Worm (Caenorhabditis elegans) whole organism, L4/young adult: ENCODE data around the gene F54D5.17.

ENCODE experiments used
- W03F9.2 ChIP-seq: fragments of 150-350 bp; optimal IDR thresholded peaks from 2 replicates; lab custom pipeline; 2014; ENCODE audit warnings: missing biosample characterization, missing genetic modification characterization
- dao-5 ChIP-seq: sonication (generic microtip); optimal IDR thresholded peaks from 2 replicates; lab custom pipeline; 2016; ENCODE audit warnings: missing genotype, missing genetic modification characterization, moderate library complexity, missing compliant biosample characterization
- him-1 ChIP-seq: sonication (generic microtip); optimal IDR thresholded peaks from 2 replicates; lab custom pipeline; 2016; ENCODE audit warnings: missing genotype, missing genetic modification reagents, missing genetic modification characterization, missing compliant biosample characterization

F54D5.17 gene

DNA sequence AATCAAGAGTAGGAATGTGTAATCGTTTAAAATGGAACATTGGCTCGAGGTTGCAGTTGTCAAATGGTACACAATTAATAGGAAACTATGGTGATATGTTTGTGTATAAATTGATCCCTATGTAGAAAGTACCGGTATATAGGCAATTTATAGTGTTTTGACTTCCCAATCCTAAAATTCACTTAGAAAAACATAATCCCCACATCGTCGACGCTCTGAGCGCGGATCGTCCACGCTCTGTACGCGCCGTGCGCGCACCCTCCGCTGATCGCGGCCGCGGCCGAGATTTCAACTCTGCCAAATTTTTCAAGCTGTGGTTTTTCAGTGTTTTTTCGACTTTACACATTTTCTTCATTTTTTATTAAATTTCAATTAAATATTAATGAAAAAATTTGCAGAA, at the start of gene F54D5.17:
Gene F54D5.17, plus strand, starts transcription at position 301 of the 400 bp plus-strand sequence.
- no peak for TF ChIP-seq him-1 (tag; lab: Kevin White, UChicago)
- no peak for TF ChIP-seq dao-5 (tag; lab: Kevin White, UChicago)
- TF ChIP-seq W03F9.2 (tag; lab: Kevin White, UChicago) = no peak

DNA sequence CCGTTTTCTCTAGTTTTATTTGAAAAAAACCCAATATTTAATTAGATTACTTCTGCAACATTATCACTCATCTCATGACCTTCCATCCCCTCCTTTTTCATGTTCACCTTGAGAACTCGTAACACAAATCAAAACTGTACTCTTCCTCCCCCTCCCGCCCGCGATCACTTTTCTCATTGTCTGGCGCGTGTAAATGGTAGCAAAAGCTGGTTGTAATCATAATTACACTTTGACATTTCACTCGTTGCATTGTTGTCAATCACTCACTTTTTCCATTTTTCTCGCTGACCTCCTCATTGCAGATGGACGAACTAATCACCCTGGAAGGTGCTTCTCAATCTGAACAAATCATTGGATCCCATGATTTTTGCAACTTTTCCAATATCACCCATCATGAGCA, 46.1 kb upstream of the F54D5.17 start, which contains the start of gene npr-41:
Gene npr-41, plus strand, starts transcription at position 301 of the 400 bp plus-strand sequence.
- no peak for TF ChIP-seq W03F9.2 (tag; lab: Kevin White, UChicago)
- TF ChIP-seq him-1 (tag; lab: Kevin White, UChicago) = no peak
- TF ChIP-seq dao-5 (tag; lab: Kevin White, UChicago) = no peak

DNA sequence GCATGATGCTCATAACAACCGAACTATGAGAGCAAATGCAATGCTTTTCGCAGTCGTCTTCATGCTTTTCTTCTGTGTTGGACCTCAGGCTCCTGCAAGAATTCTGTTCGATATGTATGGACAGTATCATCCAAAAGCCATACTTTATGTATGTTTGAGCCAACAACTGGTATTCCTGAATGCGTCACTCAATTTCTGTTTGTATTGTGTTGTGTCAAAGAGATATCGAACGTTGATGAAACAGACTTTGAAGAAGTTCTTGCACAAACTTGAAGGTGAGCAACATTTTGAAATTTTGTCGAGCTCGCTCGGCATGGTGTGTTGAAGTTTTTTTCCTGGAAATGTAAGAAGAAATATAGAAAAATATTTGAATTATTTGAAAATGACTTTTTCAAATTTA, 43.5 kb upstream of the F54D5.17 start:
- no peak for TF ChIP-seq him-1 (tag; lab: Kevin White, UChicago)
- TF ChIP-seq W03F9.2 (tag; lab: Kevin White, UChicago) = no peak
- TF ChIP-seq dao-5 (tag; lab: Kevin White, UChicago) = no peak

DNA sequence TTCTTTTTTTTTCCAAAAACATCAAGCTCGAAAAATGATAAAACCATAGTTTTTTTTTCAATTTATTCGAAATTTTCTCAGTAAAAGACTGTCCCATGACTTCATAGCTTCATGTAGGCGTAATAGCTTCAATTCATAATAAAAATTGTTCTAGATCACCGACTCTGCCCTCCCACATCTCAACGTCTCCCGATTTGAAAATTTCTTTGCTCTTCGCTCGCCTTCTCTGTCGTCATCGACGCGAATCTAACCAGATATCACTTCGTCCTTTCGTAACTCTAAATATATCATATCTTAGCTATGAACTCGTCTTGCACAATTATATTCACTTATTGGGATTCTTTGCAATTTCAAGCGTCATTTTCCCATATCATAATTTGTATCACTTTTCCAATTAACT, 41.7 kb upstream of the F54D5.17 start, which contains the start of gene srh-44:
Gene srh-44, plus strand, starts transcription at position 301 of the 400 bp plus-strand sequence.
- TF ChIP-seq him-1 (tag; lab: Kevin White, UChicago) (no peak), dao-5 (tag; lab: Kevin White, UChicago) (no peak), W03F9.2 (tag; lab: Kevin White, UChicago) (no peak)

DNA sequence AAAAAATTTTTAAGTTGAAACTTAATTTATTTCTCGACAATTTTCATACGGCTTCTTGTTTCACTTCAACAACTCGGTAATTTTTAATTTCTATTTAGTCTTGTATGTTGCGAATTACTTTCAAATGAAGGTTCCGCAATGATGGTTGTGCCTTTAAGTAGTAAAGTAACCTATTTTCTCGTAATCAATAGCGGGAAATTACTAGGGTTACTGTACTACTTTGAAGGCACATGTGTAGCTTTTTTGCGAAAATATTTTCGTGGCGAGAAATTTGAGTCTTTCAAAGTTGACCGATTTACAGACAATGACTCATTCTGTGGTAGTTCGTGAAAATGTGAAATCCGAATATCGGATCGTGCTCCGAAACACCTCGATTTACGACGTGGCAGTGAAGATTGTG, 38.3 kb upstream of the F54D5.17 start, which contains the start of gene B0334.10:
Gene B0334.10, plus strand, starts transcription at position 301 of the 400 bp plus-strand sequence.
- no peak for TF ChIP-seq dao-5 (tag; lab: Kevin White, UChicago)
- no peak for TF ChIP-seq W03F9.2 (tag; lab: Kevin White, UChicago)
- TF ChIP-seq him-1 (tag; lab: Kevin White, UChicago) = no peak

DNA sequence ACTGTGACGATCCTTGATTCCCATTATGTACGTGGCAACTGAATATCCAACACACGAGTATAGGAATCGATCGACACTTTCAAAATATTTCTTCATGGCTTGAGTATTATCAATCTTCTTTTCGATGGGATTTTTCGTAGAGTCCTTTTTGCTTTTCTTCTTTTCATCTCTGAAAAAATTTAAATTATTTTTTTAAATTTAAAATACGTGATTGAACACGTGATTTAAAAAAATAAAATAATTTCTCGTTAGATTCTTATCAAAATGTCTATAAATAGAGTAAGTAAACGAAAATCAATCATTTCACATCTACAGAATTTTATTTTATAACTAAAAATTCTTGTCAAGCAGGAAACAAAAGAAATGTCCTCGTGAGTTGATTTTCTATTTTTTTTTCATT, 35.1 kb upstream of the F54D5.17 start, which contains the start of gene Y62F5A.10:
Gene Y62F5A.10, plus strand, starts transcription at position 301 of the 400 bp plus-strand sequence.
- TF ChIP-seq W03F9.2 (tag; lab: Kevin White, UChicago) (no peak), him-1 (tag; lab: Kevin White, UChicago) (no peak), dao-5 (tag; lab: Kevin White, UChicago) (no peak)

DNA sequence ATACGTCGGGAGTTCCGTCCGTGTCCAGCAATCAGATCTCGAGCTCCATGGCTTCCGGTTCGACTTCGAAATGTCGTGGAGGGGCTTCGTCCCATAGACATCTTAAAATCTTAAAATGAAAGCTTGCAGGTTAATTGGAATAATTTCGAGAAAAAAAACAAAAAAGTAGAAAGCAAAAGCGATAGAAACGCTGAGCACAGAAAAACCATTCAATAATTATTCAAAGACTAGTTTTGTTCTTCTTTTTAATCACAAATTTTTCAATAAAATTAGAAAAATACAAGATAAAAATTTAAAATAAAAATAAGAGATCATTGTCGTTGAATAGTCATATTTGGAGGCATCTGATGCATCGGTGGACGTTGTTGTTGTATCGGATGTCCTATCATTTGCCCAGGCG, 29.5 kb upstream of the F54D5.17 start, which contains the start of gene age-1:
Gene age-1, minus strand, starts transcription at position 101 of the 400 bp plus-strand sequence.
- TF ChIP-seq him-1 (tag; lab: Kevin White, UChicago) (no peak), dao-5 (tag; lab: Kevin White, UChicago) (no peak), W03F9.2 (tag; lab: Kevin White, UChicago) (no peak)

DNA sequence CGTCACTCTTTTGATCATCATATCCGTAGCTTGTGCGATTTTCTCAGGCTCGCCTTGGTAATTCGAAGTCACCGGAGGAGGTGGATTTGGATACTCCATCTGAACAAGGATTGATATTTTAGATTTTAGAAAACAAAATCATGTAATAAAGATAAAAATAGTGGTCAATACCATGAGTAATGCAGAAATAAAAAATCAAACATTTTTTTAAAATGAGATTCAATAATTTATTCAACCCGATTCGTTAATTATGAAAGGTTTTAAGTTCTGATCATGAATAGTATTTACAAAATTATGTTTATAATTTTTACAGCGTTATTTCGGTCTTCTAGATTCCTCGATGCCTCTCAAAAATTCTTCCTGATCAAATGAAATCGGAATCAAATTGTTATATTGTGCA, 22.7 kb upstream of the F54D5.17 start, which contains the start of gene mdt-8:
Gene mdt-8, minus strand, starts transcription at position 101 of the 400 bp plus-strand sequence.
- TF ChIP-seq dao-5 (tag; lab: Kevin White, UChicago) = no peak
- TF ChIP-seq him-1 (tag; lab: Kevin White, UChicago) = no peak
- TF ChIP-seq W03F9.2 (tag; lab: Kevin White, UChicago) = no peak

DNA sequence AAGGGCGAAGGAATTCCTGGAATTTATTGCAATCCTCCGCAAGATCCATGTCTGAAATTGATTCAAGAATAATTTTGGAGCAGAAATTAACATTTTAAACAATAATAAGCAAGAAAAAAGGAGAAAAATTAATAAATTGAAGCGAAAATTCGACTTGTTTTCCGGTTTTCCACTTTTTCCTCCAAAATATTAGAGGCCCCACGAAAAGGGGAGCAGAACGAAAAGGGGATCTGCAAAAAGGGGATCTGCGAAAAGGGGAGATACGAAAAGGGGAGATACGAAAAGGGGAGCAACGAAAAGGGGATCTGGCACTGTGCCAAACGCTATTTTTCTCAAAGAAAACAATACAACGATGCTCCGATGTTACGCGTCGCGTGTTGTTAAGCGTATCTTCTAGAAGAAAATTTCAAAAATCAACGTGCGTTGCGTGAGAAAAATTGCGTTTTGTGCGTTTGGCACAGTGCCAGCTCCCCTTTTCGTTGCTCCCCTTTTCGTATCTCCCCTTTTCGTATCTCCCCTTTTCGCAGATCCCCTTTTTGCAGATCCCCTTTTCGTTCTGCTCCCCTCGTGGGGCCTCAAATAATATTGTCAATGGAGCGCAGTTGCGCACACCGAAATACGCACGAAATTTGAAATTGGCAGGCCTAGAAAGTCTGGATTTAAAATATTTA, 21.9 kb upstream of the F54D5.17 start, which contains the start of gene Y62F5A.12:
Gene Y62F5A.12, minus strand, starts transcription at position 51 of the 671 bp plus-strand sequence.
- TF ChIP-seq W03F9.2 (tag; lab: Kevin White, UChicago) (peak; percentile 57), him-1 (tag; lab: Kevin White, UChicago) (peak; percentile 62)

DNA sequence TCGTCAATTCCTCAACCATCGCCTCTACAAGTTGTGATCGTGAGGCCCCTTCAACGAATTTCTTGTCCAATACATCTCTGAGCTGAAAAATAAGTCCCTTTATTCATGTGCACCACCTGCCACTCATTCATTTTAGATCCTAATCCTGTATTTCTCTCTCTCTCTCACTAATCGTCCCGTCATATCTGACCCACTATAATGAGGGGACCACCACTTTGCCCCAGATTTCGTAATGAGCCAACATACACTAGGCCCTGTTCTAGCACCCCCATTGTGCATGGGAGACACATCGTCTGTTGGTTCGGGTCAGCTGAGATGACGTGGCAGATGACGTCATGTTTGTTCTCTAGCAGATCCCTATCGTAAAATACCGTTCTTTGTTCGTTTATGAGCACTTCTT, 21.0 kb upstream of the F54D5.17 start:
- no peak for TF ChIP-seq W03F9.2 (tag; lab: Kevin White, UChicago)
- TF ChIP-seq dao-5 (tag; lab: Kevin White, UChicago) = no peak
- TF ChIP-seq him-1 (tag; lab: Kevin White, UChicago) = no peak

DNA sequence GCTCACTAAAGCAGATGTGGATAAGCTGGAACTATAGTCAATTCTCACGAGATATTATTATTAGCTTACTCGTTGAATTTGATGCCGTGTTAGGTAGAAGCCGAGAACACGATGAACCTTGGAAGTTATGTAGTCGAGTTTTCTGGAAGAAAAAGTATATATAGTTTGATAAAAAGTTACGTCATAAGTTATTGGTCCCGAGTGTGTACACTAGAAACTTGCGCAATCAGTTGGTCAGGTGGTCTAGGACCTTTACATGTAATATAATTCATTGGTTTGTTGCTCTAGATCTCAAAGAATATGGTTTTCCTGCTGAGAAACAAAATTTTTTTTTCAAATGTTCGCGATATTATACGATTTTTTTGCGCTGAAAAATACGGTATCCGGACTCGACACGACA, 20.5 kb upstream of the F54D5.17 start:
- TF ChIP-seq W03F9.2 (tag; lab: Kevin White, UChicago) (no peak), him-1 (tag; lab: Kevin White, UChicago) (no peak), dao-5 (tag; lab: Kevin White, UChicago) (no peak)

DNA sequence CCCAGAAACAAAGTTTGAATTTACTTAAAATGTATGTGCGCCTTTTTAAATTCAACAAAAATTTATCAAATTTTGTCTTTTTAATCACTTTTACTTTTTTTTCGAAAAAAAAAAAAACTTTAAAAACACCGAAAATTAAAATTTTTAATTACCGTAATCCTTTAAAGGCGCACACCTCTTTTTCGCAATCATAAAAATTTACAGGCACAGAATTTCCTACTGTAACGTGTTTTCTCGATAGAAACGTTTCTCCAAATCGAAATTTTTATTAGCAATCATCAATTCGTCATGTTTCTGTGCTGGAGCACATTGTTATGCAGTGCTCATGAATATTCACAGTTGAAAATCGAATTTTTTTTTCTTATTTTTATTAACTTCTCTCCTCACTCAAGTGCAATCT, 19.9 kb upstream of the F54D5.17 start:
- TF ChIP-seq W03F9.2 (tag; lab: Kevin White, UChicago) (no peak), him-1 (tag; lab: Kevin White, UChicago) (no peak), dao-5 (tag; lab: Kevin White, UChicago) (no peak)

DNA sequence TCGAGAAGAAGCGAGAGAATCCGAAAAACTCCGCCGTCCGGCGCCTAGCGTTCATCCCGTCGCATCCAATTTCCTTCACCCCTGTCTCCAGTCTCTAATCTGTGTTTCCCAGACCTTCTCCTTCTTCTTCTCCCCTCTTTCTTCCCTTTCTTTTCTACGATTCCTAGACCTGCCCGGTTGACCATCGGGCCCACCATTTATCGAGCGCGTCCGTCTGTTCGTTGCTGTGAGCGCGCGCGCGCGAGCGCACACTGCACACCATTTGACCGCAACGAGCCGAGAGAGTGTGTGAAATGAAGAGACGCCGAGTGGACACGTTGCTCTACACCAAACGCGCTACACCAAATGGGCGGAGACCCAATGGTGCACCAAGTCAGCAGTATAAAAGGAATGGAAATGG, 19.3 kb upstream of the F54D5.17 start:
- no peak for TF ChIP-seq him-1 (tag; lab: Kevin White, UChicago)
- TF ChIP-seq dao-5 (tag; lab: Kevin White, UChicago) = no peak
- TF ChIP-seq W03F9.2 (tag; lab: Kevin White, UChicago) = no peak
